Fruit fly (Drosophila melanogaster) whole organism, embryonic: ENCODE results near the gene Fum1.

Experiments
- Atf6 ChIP-seq: fragments of 200-800 bp; sonication (Bioruptor generic); IDR thresholded peaks from 2 replicates; pipeline ENCODE4 v1.3.6; 2022; ENCODE audit warnings: missing biosample characterization, missing genetic modification characterization
- CG10274 ChIP-seq: fragments of 200-800 bp; sonication (Bioruptor generic); optimal IDR thresholded peaks from 3 replicates; lab custom pipeline; 2017; ENCODE audit warnings: missing biosample characterization, mild to moderate bottlenecking, missing genetic modification characterization
- CG10654 ChIP-seq: fragments of 200-800 bp; sonication (Bioruptor generic); optimal IDR thresholded peaks from 2 replicates; lab custom pipeline; 2016; ENCODE audit warnings: missing biosample characterization, missing genetic modification characterization
- CG10959 ChIP-seq: fragments of 200-800 bp; sonication (Bioruptor generic); IDR thresholded peaks from 2 replicates; pipeline ENCODE4 v1.3.6; 2022; ENCODE audit warnings: missing biosample characterization, missing genetic modification characterization
- CG15514 ChIP-seq: fragments of 200-800 bp; sonication (Bioruptor generic); optimal IDR thresholded peaks from 3 replicates; lab custom pipeline; 2017; ENCODE audit warnings: missing biosample characterization, missing genetic modification characterization, mild to moderate bottlenecking, moderate library complexity, missing genetic modification reagents
- CG15601 ChIP-seq: fragments of 200-800 bp; sonication (Bioruptor generic); optimal IDR thresholded peaks from 3 replicates; lab custom pipeline; 2019; ENCODE audit warnings: missing biosample characterization, mild to moderate bottlenecking, missing genetic modification characterization, moderate library complexity
- CG2120 ChIP-seq: fragments of 200-800 bp; sonication (Bioruptor generic); optimal IDR thresholded peaks from 3 replicates; lab custom pipeline; 2016; ENCODE audit warnings: missing biosample characterization, missing genetic modification characterization
- CG2199 ChIP-seq: fragments of 200-800 bp; sonication (Bioruptor generic); IDR thresholded peaks from 3 replicates; pipeline ENCODE4 v1.3.6; 2022; ENCODE audit warnings: missing biosample characterization, missing genetic modification characterization
- CG33557 ChIP-seq: fragments of 200-800 bp; sonication (Bioruptor generic); optimal IDR thresholded peaks from 2 replicates; lab custom pipeline; 2019; ENCODE audit warnings: missing biosample characterization, mild to moderate bottlenecking, missing genetic modification characterization, moderate library complexity
- CG4404 ChIP-seq: fragments of 200-800 bp; sonication (Bioruptor generic); IDR thresholded peaks from 2 replicates; pipeline ENCODE4 v1.3.6; 2022; ENCODE audit warnings: missing biosample characterization, missing genetic modification characterization
- CG4424 ChIP-seq: fragments of 200-800 bp; sonication (Bioruptor generic); optimal IDR thresholded peaks from 3 replicates; lab custom pipeline; 2016; ENCODE audit warnings: missing biosample characterization, missing genetic modification characterization
- CG4854 ChIP-seq: fragments of 200-800 bp; sonication (Bioruptor generic); optimal IDR thresholded peaks from 2 replicates; lab custom pipeline; 2016; ENCODE audit warnings: missing biosample characterization, missing genetic modification characterization, inconsistent platforms
- CG6175 ChIP-seq: fragments of 200-800 bp; sonication (Bioruptor generic); IDR thresholded peaks from 3 replicates; pipeline ENCODE4 v1.3.6; 2022; ENCODE audit warnings: missing biosample characterization, missing genetic modification characterization
- CG6254 ChIP-seq: fragments of 200-800 bp; sonication (Bioruptor generic); optimal IDR thresholded peaks from 3 replicates; lab custom pipeline; 2017; ENCODE audit warnings: mild to moderate bottlenecking, missing biosample characterization, missing genetic modification reagents, missing genetic modification characterization
- CG6654 ChIP-seq: fragments of 200-800 bp; sonication (Bioruptor generic); optimal IDR thresholded peaks from 2 replicates; lab custom pipeline; 2017; ENCODE audit warnings: missing biosample characterization, mild to moderate bottlenecking, missing genetic modification characterization
- CG7357 ChIP-seq: fragments of 200-800 bp; sonication (Bioruptor generic); IDR thresholded peaks from 3 replicates; pipeline ENCODE4 v1.3.6; 2022; ENCODE audit warnings: missing biosample characterization, missing genetic modification characterization
- CG7372 ChIP-seq: fragments of 200-800 bp; sonication (Bioruptor generic); IDR thresholded peaks from 2 replicates; pipeline ENCODE4 v1.3.6; 2022; ENCODE audit warnings: missing biosample characterization, missing genetic modification characterization
- CG7963 ChIP-seq: fragments of 200-800 bp; sonication (Bioruptor generic); IDR thresholded peaks from 3 replicates; pipeline ENCODE4 v1.3.6; 2022; ENCODE audit warnings: missing biosample characterization, missing genetic modification characterization; ENCODE audit not compliant: partially characterized antibody
- CG7987 ChIP-seq: fragments of 200-800 bp; sonication (Bioruptor generic); optimal IDR thresholded peaks from 2 replicates; lab custom pipeline; 2018; ENCODE audit warnings: missing biosample characterization, mild to moderate bottlenecking, missing genetic modification characterization, moderate library complexity
- CG8089 ChIP-seq: fragments of 200-800 bp; sonication (Bioruptor generic); optimal IDR thresholded peaks from 3 replicates; lab custom pipeline; 2016; ENCODE audit warnings: missing biosample characterization, missing genetic modification characterization
- CG8281 ChIP-seq: fragments of 200-800 bp; sonication (Bioruptor generic); optimal IDR thresholded peaks from 2 replicates; lab custom pipeline; 2018; ENCODE audit warnings: missing biosample characterization, mild to moderate bottlenecking, missing genetic modification characterization, moderate library complexity
- D19B ChIP-seq: fragments of 200-800 bp; sonication (Bioruptor generic); optimal IDR thresholded peaks from 2 replicates; lab custom pipeline; 2017; ENCODE audit warnings: missing biosample characterization, mild to moderate bottlenecking, missing genetic modification characterization
- Dad ChIP-seq: fragments of 200-800 bp; sonication (Bioruptor generic); optimal IDR thresholded peaks from 3 replicates; lab custom pipeline; 2016; ENCODE audit warnings: missing biosample characterization, missing genetic modification characterization
- Dek ChIP-seq: fragments of 200-800 bp; sonication (Bioruptor generic); optimal IDR thresholded peaks from 3 replicates; lab custom pipeline; 2019; ENCODE audit warnings: missing biosample characterization, mild to moderate bottlenecking, missing genetic modification characterization, moderate library complexity
- Eip74EF ChIP-seq, 2 experiments: fragments of 200-800 bp in 1 of 2; fragments of >200 bp in 1 of 2; sonication (Bioruptor generic) in 1 of 2; optimal IDR thresholded peaks; 2 replicates each; lab custom pipeline; 2017 to 2019; ENCODE audit warnings: missing biosample characterization in 2 of 2, missing genetic modification characterization in 2 of 2, mild to moderate bottlenecking in 1 of 2, moderate library complexity in 1 of 2
- Med ChIP-seq: fragments of 200-800 bp; sonication (Bioruptor generic); peaks from one replicate; lab custom pipeline; 2016; ENCODE audit warnings: missing biosample characterization, missing genetic modification characterization, mild to moderate bottlenecking, inconsistent platforms, moderate library complexity
- Spps ChIP-seq: fragments of 200-800 bp; sonication (Bioruptor generic); optimal IDR thresholded peaks from 2 replicates; lab custom pipeline; 2018; ENCODE audit warnings: missing biosample characterization, mild to moderate bottlenecking, missing genetic modification characterization
- Sry-δ ChIP-seq: fragments of 200-800 bp; sonication (Bioruptor generic); optimal IDR thresholded peaks from 2 replicates; lab custom pipeline; 2016; ENCODE audit warnings: missing biosample characterization, missing genetic modification characterization
- Xrp1 ChIP-seq: fragments of 200-800 bp; sonication (Bioruptor generic); IDR thresholded peaks from 2 replicates; pipeline ENCODE4 v1.3.6; 2022; ENCODE audit warnings: missing biosample characterization, missing genetic modification characterization
- ap ChIP-seq: fragments of 200-800 bp; sonication (Bioruptor generic); IDR thresholded peaks from 2 replicates; pipeline ENCODE4 v1.3.6; 2022; ENCODE audit warnings: missing biosample characterization, missing genetic modification characterization
- bbx ChIP-seq: fragments of 200-800 bp; sonication (Bioruptor generic); IDR thresholded peaks from 2 replicates; pipeline ENCODE4 v1.3.6; 2022; ENCODE audit warnings: missing biosample characterization, missing genetic modification characterization; ENCODE audit not compliant: partially characterized antibody
- bowl ChIP-seq: fragments of 200-800 bp; sonication (Bioruptor generic); IDR thresholded peaks from 2 replicates; pipeline ENCODE4 v1.3.6; 2022; ENCODE audit warnings: missing biosample characterization, missing genetic modification characterization
- bsh ChIP-seq, 2 experiments: fragments of 200-800 bp; sonication (Bioruptor generic); optimal IDR thresholded peaks; 2 replicates each; lab custom pipeline; 2017 to 2018; ENCODE audit warnings: mild to moderate bottlenecking in 2 of 2, missing biosample characterization in 2 of 2, missing genetic modification characterization in 2 of 2, moderate library complexity in 1 of 2
- ewg ChIP-seq: fragments of 200-800 bp; sonication (Bioruptor generic); optimal IDR thresholded peaks from 3 replicates; lab custom pipeline; 2017; ENCODE audit warnings: mild to moderate bottlenecking, missing biosample characterization, missing genetic modification reagents, missing genetic modification characterization
- gsb ChIP-seq: fragments of 200-800 bp; sonication (Bioruptor generic); IDR thresholded peaks from 2 replicates; pipeline ENCODE4 v1.3.6; 2022; ENCODE audit warnings: missing biosample characterization, missing genetic modification characterization
- ham ChIP-seq: fragments of 200-800 bp; sonication (Bioruptor generic); IDR thresholded peaks from 2 replicates; pipeline ENCODE4 v1.3.6; 2022; ENCODE audit warnings: missing biosample characterization, missing genetic modification characterization
- insv ChIP-seq, 2 experiments: fragments of 200-800 bp; sonication (Bioruptor generic); optimal IDR thresholded peaks; 3 replicates each; lab custom pipeline; 2016 to 2018; ENCODE audit warnings: missing biosample characterization in 2 of 2, missing genetic modification characterization in 2 of 2
- jigr1 ChIP-seq: fragments of 200-800 bp; sonication (Bioruptor generic); IDR thresholded peaks from 3 replicates; pipeline ENCODE4 v1.3.6; 2022; ENCODE audit warnings: missing biosample characterization, missing genetic modification characterization
- kah ChIP-seq: fragments of 200-800 bp; sonication (Bioruptor generic); optimal IDR thresholded peaks from 2 replicates; lab custom pipeline; 2018; ENCODE audit warnings: missing biosample characterization, mild to moderate bottlenecking, missing genetic modification characterization
- nmo ChIP-seq: fragments of 200-800 bp; sonication (Bioruptor generic); optimal IDR thresholded peaks from 2 replicates; lab custom pipeline; 2018; ENCODE audit warnings: missing biosample characterization, mild to moderate bottlenecking, missing genetic modification characterization, moderate library complexity
- nom ChIP-seq: fragments of 200-800 bp; sonication (Bioruptor generic); optimal IDR thresholded peaks from 2 replicates; lab custom pipeline; 2017; ENCODE audit warnings: missing biosample characterization, missing genetic modification characterization, mild to moderate bottlenecking, moderate library complexity, missing genetic modification reagents
- org-1 ChIP-seq: fragments of 200-800 bp; sonication (Bioruptor generic); optimal IDR thresholded peaks from 2 replicates; lab custom pipeline; 2017; ENCODE audit warnings: missing biosample characterization, missing genetic modification characterization
- psq ChIP-seq: fragments of 200-800 bp; sonication (Bioruptor generic); optimal IDR thresholded peaks from 2 replicates; lab custom pipeline; 2017; ENCODE audit warnings: missing biosample characterization, missing genetic modification characterization
- repo ChIP-seq: fragments of 200-800 bp; sonication (Bioruptor generic); optimal IDR thresholded peaks from 2 replicates; lab custom pipeline; 2016; ENCODE audit warnings: missing biosample characterization, missing genetic modification characterization
- rib ChIP-seq: fragments of 200-800 bp; sonication (Bioruptor generic); IDR thresholded peaks from 2 replicates; pipeline ENCODE4 v1.3.6; 2022; ENCODE audit warnings: missing biosample characterization, missing genetic modification characterization
- ro ChIP-seq: fragments of 200-800 bp; sonication (Bioruptor generic); IDR thresholded peaks from 2 replicates; pipeline ENCODE4 v1.3.6; 2022; ENCODE audit warnings: missing biosample characterization, missing genetic modification characterization
- schlank ChIP-seq: fragments of 200-800 bp; sonication (Bioruptor generic); optimal IDR thresholded peaks from 2 replicates; lab custom pipeline; 2018; ENCODE audit warnings: missing biosample characterization, mild to moderate bottlenecking, missing genetic modification characterization
- sqz ChIP-seq: fragments of 200-800 bp; sonication (Bioruptor generic); optimal IDR thresholded peaks from 3 replicates; lab custom pipeline; 2018; ENCODE audit warnings: missing biosample characterization, mild to moderate bottlenecking, missing genetic modification characterization
- ttk ChIP-seq: fragments of 200-800 bp; sonication (Bioruptor generic); IDR thresholded peaks from 2 replicates; pipeline ENCODE4 v2.1.2; 2022; ENCODE audit warnings: missing biosample characterization, missing genetic modification characterization

Fum1 gene

dm6 chrX:6699255-6699885 lies 21.1 kb downstream of the Fum1 start, which contains the start of gene CG14441 (continued):
- TF ChIP-seq CG2120 (GFP tag; lab: Kevin White, UChicago) (peak; percentile 65), ham (GFP tag; lab: Robert Waterston, UW) (no peak), ttk (GFP tag; lab: Robert Waterston, UW) (no peak), CG7987 (GFP tag; lab: Kevin White, UChicago) (peak; percentile 25), CG6654 (GFP tag; lab: Kevin White, UChicago) (no peak), bsh (GFP tag; optimal IDR thresholded peaks at IDR 0.05; lab: Kevin White, UChicago) (peak in 1 of 2 experiments; percentile 49), CG10654 (GFP tag; lab: Kevin White, UChicago) (no peak), CG7372 (GFP tag; lab: Robert Waterston, UW) (no peak), Spps (tag; lab: Kevin White, UChicago) (peak; percentile 22), kah (GFP tag; lab: Kevin White, UChicago) (peak; percentile 24), ewg (GFP tag; lab: Kevin White, UChicago) (no peak), schlank (tag; lab: Kevin White, UChicago) (peak; percentile 21), CG8281 (tag; lab: Kevin White, UChicago) (peak; percentile 97), nmo (GFP tag; lab: Kevin White, UChicago) (peak; percentile 38), nom (peak; percentile 73), sqz (GFP tag; lab: Kevin White, UChicago) (peak; percentile 30), CG15514 (GFP tag; lab: Kevin White, UChicago) (peak; percentile 48), CG4404 (GFP tag; lab: Robert Waterston, UW) (no peak), ro (no peak), CG2199 (0 out of 3 replicates have a peak, but pooled peaks have one; percentile 20), Xrp1 (GFP tag; lab: Robert Waterston, UW) (peak; percentile 50), Dad (GFP tag; lab: Kevin White, UChicago) (peak; percentile 62), CG4854 (no peak), CG7357 (GFP tag; lab: Robert Waterston, UW) (no peak), CG8089 (GFP tag; lab: Kevin White, UChicago) (peak; percentile 26), insv (GFP tag; optimal IDR thresholded peaks at IDR 0.05; lab: Kevin White, UChicago) (peak in 1 of 2 experiments; percentile 44), Sry-δ (GFP tag; lab: Kevin White, UChicago) (peak; percentile 31), CG6254 (peak; percentile 34), psq (no peak), Eip74EF (GFP tag; optimal IDR thresholded peaks at IDR 0.05; lab: Kevin White, UChicago) (peak in 1 of 2 experiments; percentile 66), bbx (GFP tag; lab: Robert Waterston, UW) (peak; percentile 97), jigr1 (no peak), repo (GFP tag; lab: Kevin White, UChicago) (no peak), CG33557 (GFP tag; lab: Kevin White, UChicago) (peak; percentile 39), CG4424 (GFP tag; lab: Kevin White, UChicago) (peak; percentile 16), bowl (GFP tag; lab: Robert Waterston, UW) (no peak), D19B (GFP tag; lab: Kevin White, UChicago) (no peak), CG10274 (GFP tag; lab: Kevin White, UChicago) (no peak), CG15601 (tag; lab: Kevin White, UChicago) (peak; percentile 12), gsb (GFP tag; lab: Robert Waterston, UW) (no peak), Med (GFP tag; lab: Kevin White, UChicago) (peak; percentile 94), Atf6 (GFP tag; lab: Robert Waterston, UW) (peak; percentile 46; the same call in 1 of the 2 replicates), CG10959 (GFP tag; lab: Robert Waterston, UW) (no peak), CG6175 (GFP tag; lab: Robert Waterston, UW) (no peak), CG7963 (GFP tag; lab: Robert Waterston, UW) (peak; percentile 92), rib (GFP tag; lab: Robert Waterston, UW) (no peak), ap (no peak), Dek (tag; lab: Kevin White, UChicago) (peak; percentile 52), org-1 (peak; percentile 30)
